Fruit fly (Drosophila melanogaster) whole organism, embryonic: Measurements from ENCODE around the gene CG18747.

Experiments
- Asciz ChIP-seq: fragments of 200-800 bp; sonication (Bioruptor generic); optimal IDR thresholded peaks from 2 replicates; lab custom pipeline; 2017; ENCODE audit warnings: missing biosample characterization, mild to moderate bottlenecking, missing genetic modification characterization, missing genetic modification reagents
- Atf3 ChIP-seq: fragments of 200-800 bp; sonication (Bioruptor generic); optimal IDR thresholded peaks from 3 replicates; lab custom pipeline; 2016; ENCODE audit warnings: missing biosample characterization, missing genetic modification characterization
- B-H2 ChIP-seq: fragments of 200-800 bp; sonication (Bioruptor generic); optimal IDR thresholded peaks from 2 replicates; lab custom pipeline; 2018; ENCODE audit warnings: missing biosample characterization, mild to moderate bottlenecking, missing genetic modification characterization
- C15 ChIP-seq: fragments of 200-800 bp; sonication (Bioruptor generic); IDR thresholded peaks from 3 replicates; pipeline ENCODE4 v1.3.6; 2022; ENCODE audit warnings: missing biosample characterization, missing genetic modification characterization
- CG10431 ChIP-seq: fragments of 200-800 bp; sonication (Bioruptor generic); optimal IDR thresholded peaks from 3 replicates; lab custom pipeline; 2018; ENCODE audit warnings: missing biosample characterization, mild to moderate bottlenecking, missing genetic modification characterization
- CG11398 ChIP-seq: fragments of 200-800 bp; sonication (Bioruptor generic); optimal IDR thresholded peaks from 2 replicates; lab custom pipeline; 2016; ENCODE audit warnings: missing biosample characterization, missing genetic modification characterization
- CG11695 ChIP-seq: fragments of 200-800 bp; sonication (Bioruptor generic); IDR thresholded peaks from 3 replicates; pipeline ENCODE4 v1.3.6; 2022; ENCODE audit warnings: missing biosample characterization, missing genetic modification characterization
- CG11696 ChIP-seq: fragments of 200-800 bp; sonication (Bioruptor generic); IDR thresholded peaks from 2 replicates; pipeline ENCODE4 v1.3.6; 2022; ENCODE audit warnings: missing biosample characterization, missing genetic modification characterization
- CG15073 ChIP-seq: fragments of 200-800 bp; sonication (Bioruptor generic); optimal IDR thresholded peaks from 2 replicates; lab custom pipeline; 2016; ENCODE audit warnings: missing biosample characterization, missing genetic modification characterization
- CG17361 ChIP-seq: fragments of 200-800 bp; sonication (Bioruptor generic); IDR thresholded peaks from 3 replicates; pipeline ENCODE4 v1.3.6; 2022; ENCODE audit warnings: missing biosample characterization, missing genetic modification characterization
- CG1792 ChIP-seq: fragments of 200-800 bp; sonication (Bioruptor generic); optimal IDR thresholded peaks from 2 replicates; lab custom pipeline; 2016; ENCODE audit warnings: missing biosample characterization, missing genetic modification characterization
- CG2120 ChIP-seq: fragments of 200-800 bp; sonication (Bioruptor generic); optimal IDR thresholded peaks from 3 replicates; lab custom pipeline; 2016; ENCODE audit warnings: missing biosample characterization, missing genetic modification characterization
- CG31441 ChIP-seq: fragments of 200-800 bp; sonication (Bioruptor generic); IDR thresholded peaks from 2 replicates; pipeline ENCODE4 v1.3.6; 2022; ENCODE audit warnings: missing biosample characterization, missing genetic modification characterization
- CG3281 ChIP-seq: fragments of 200-800 bp; sonication (Bioruptor generic); optimal IDR thresholded peaks from 3 replicates; lab custom pipeline; 2017; ENCODE audit warnings: missing biosample characterization, mild to moderate bottlenecking, missing genetic modification characterization
- CG34376 ChIP-seq: fragments of 200-800 bp; sonication (Bioruptor generic); optimal IDR thresholded peaks from 2 replicates; lab custom pipeline; 2018; ENCODE audit warnings: missing biosample characterization, mild to moderate bottlenecking, missing genetic modification characterization
- CG4404 ChIP-seq: fragments of 200-800 bp; sonication (Bioruptor generic); IDR thresholded peaks from 2 replicates; pipeline ENCODE4 v1.3.6; 2022; ENCODE audit warnings: missing biosample characterization, missing genetic modification characterization
- CG6272 ChIP-seq: fragments of 200-800 bp; sonication (Bioruptor generic); IDR thresholded peaks from 2 replicates; pipeline ENCODE4 v1.3.6; 2022; ENCODE audit warnings: missing biosample characterization, missing genetic modification characterization
- CG8924 ChIP-seq: fragments of 200-800 bp; optimal IDR thresholded peaks from 3 replicates; lab custom pipeline; 2019; ENCODE audit warnings: missing biosample characterization, mild to moderate bottlenecking, missing genetic modification characterization, moderate library complexity
- CG8944 ChIP-seq: fragments of 200-800 bp; sonication (Bioruptor generic); optimal IDR thresholded peaks from 3 replicates; lab custom pipeline; 2016; ENCODE audit warnings: missing biosample characterization, missing genetic modification characterization
- CoRest ChIP-seq: fragments of 200-800 bp; sonication (Bioruptor generic); optimal IDR thresholded peaks from 3 replicates; lab custom pipeline; 2018; ENCODE audit warnings: missing biosample characterization, mild to moderate bottlenecking, missing genetic modification characterization, moderate library complexity
- Doc2 ChIP-seq: fragments of 200-800 bp; sonication (Bioruptor generic); IDR thresholded peaks from 2 replicates; pipeline ENCODE4 v1.3.6; 2022; ENCODE audit warnings: missing biosample characterization, missing genetic modification characterization
- Dref ChIP-seq: fragments of 200-800 bp; sonication (Bioruptor generic); IDR thresholded peaks from 2 replicates; pipeline ENCODE4 v1.3.6; 2022; ENCODE audit warnings: missing biosample characterization, missing genetic modification characterization
- Ets97D ChIP-seq: fragments of 200-800 bp; sonication (Bioruptor generic); optimal IDR thresholded peaks from 3 replicates; lab custom pipeline; 2016; ENCODE audit warnings: missing biosample characterization, missing genetic modification characterization
- Hey ChIP-seq: fragments of 200-800 bp; sonication (Bioruptor generic); optimal IDR thresholded peaks from 3 replicates; lab custom pipeline; 2018; ENCODE audit warnings: missing biosample characterization, mild to moderate bottlenecking, missing genetic modification characterization
- Jarid2 ChIP-seq: fragments of 200-800 bp; sonication (Bioruptor generic); optimal IDR thresholded peaks from 3 replicates; lab custom pipeline; 2017; ENCODE audit warnings: mild to moderate bottlenecking, missing biosample characterization, missing genetic modification reagents, missing genetic modification characterization
- Lpt ChIP-seq: fragments of >200 bp; optimal IDR thresholded peaks from 2 replicates; lab custom pipeline; 2018; ENCODE audit warnings: missing biosample characterization, missing genetic modification characterization
- Neu2 ChIP-seq: fragments of 200-800 bp; sonication (Bioruptor generic); optimal IDR thresholded peaks from 3 replicates; lab custom pipeline; 2016; ENCODE audit warnings: missing biosample characterization, missing genetic modification characterization, borderline replicate concordance
- Nf-YB ChIP-seq: fragments of 200-800 bp; sonication (Bioruptor generic); optimal IDR thresholded peaks from 3 replicates; lab custom pipeline; 2019; ENCODE audit warnings: missing biosample characterization, mild to moderate bottlenecking, missing genetic modification characterization, moderate library complexity
- Pdp1 ChIP-seq, 2 experiments: fragments of 200-800 bp; sonication (Bioruptor generic); optimal IDR thresholded peaks; 3 replicates each; lab custom pipeline; 2016; ENCODE audit warnings: missing biosample characterization in 2 of 2, missing genetic modification characterization in 2 of 2, mild to moderate bottlenecking in 1 of 2, moderate library complexity in 1 of 2
- Trl ChIP-seq, 3 experiments: fragments of >200 bp in 2 of 3; fragments of 200-800 bp in 1 of 3; sonication (Bioruptor generic) in 1 of 3; optimal IDR thresholded peaks; 2 replicates in 1 of 3; 3 replicates in 2 of 3; lab custom pipeline; 2016 to 2017; ENCODE audit warnings: missing biosample characterization in 1 of 3, missing genetic modification characterization in 1 of 3
- Usf ChIP-seq: fragments of 200-800 bp; sonication (Bioruptor generic); optimal IDR thresholded peaks from 2 replicates; lab custom pipeline; 2017; ENCODE audit warnings: missing genotype, missing biosample characterization, missing genetic modification characterization
- YL-1 ChIP-seq: fragments of 200-800 bp; sonication (Bioruptor generic); optimal IDR thresholded peaks from 3 replicates; lab custom pipeline; 2017; ENCODE audit warnings: missing biosample characterization, mild to moderate bottlenecking, missing genetic modification characterization
- amos ChIP-seq: fragments of 200-800 bp; sonication (Bioruptor generic); IDR thresholded peaks from 2 replicates; pipeline ENCODE4 v1.3.6; 2022; ENCODE audit warnings: missing biosample characterization, missing genetic modification characterization; ENCODE audit not compliant: partially characterized antibody
- cas ChIP-seq: fragments of 200-800 bp; sonication (Bioruptor generic); IDR thresholded peaks from 2 replicates; pipeline ENCODE4 v1.3.6; 2022; ENCODE audit warnings: missing biosample characterization, missing genetic modification characterization
- cg ChIP-seq: fragments of 200-800 bp; sonication (Bioruptor generic); optimal IDR thresholded peaks from 3 replicates; lab custom pipeline; 2019; ENCODE audit warnings: missing biosample characterization, mild to moderate bottlenecking, missing genetic modification characterization, moderate library complexity
- corto ChIP-seq: fragments of 200-800 bp; sonication (Bioruptor generic); optimal IDR thresholded peaks from 2 replicates; lab custom pipeline; 2016; ENCODE audit warnings: missing biosample characterization, mild to moderate bottlenecking, missing genetic modification characterization, moderate library complexity
- danr ChIP-seq: fragments of 200-800 bp; sonication (Bioruptor generic); IDR thresholded peaks from 2 replicates; pipeline ENCODE4 v1.3.6; 2022; ENCODE audit warnings: missing biosample characterization, missing genetic modification characterization
- exex ChIP-seq: fragments of 200-800 bp; sonication (Bioruptor generic); optimal IDR thresholded peaks from 4 replicates; lab custom pipeline; 2018; ENCODE audit warnings: missing biosample characterization, mild to moderate bottlenecking, missing genetic modification characterization, moderate library complexity
- ham ChIP-seq: fragments of 200-800 bp; sonication (Bioruptor generic); IDR thresholded peaks from 2 replicates; pipeline ENCODE4 v1.3.6; 2022; ENCODE audit warnings: missing biosample characterization, missing genetic modification characterization
- hb ChIP-seq: fragments of 200-800 bp; sonication (Bioruptor generic); IDR thresholded peaks from 3 replicates; pipeline ENCODE4 v1.3.6; 2022; ENCODE audit warnings: missing biosample characterization, missing genetic modification characterization; ENCODE audit not compliant: partially characterized antibody
- jing ChIP-seq: fragments of 200-800 bp; sonication (Bioruptor generic); optimal IDR thresholded peaks from 2 replicates; lab custom pipeline; 2018; ENCODE audit warnings: missing biosample characterization, mild to moderate bottlenecking, missing genetic modification characterization
- kni ChIP-seq: fragments of 200-800 bp; sonication (Bioruptor generic); optimal IDR thresholded peaks from 3 replicates; lab custom pipeline; 2017; ENCODE audit warnings: mild to moderate bottlenecking, missing biosample characterization, missing genetic modification reagents, missing genetic modification characterization
- lilli ChIP-seq: fragments of 200-800 bp; sonication (Bioruptor generic); optimal IDR thresholded peaks from 3 replicates; lab custom pipeline; 2016; ENCODE audit warnings: missing biosample characterization, missing genetic modification characterization
- pb ChIP-seq: fragments of 200-800 bp; sonication (Bioruptor generic); optimal IDR thresholded peaks from 3 replicates; lab custom pipeline; 2016; ENCODE audit warnings: missing biosample characterization, missing genetic modification characterization
- salm ChIP-seq: fragments of 200-800 bp; sonication (Bioruptor generic); optimal IDR thresholded peaks from 2 replicates; lab custom pipeline; 2018; ENCODE audit warnings: missing biosample characterization, mild to moderate bottlenecking, missing genetic modification characterization
- slp2 ChIP-seq: fragments of 200-800 bp; sonication (Bioruptor generic); optimal IDR thresholded peaks from 2 replicates; lab custom pipeline; 2016; ENCODE audit warnings: missing biosample characterization, missing genetic modification characterization
- sqz ChIP-seq: fragments of 200-800 bp; sonication (Bioruptor generic); optimal IDR thresholded peaks from 3 replicates; lab custom pipeline; 2018; ENCODE audit warnings: missing biosample characterization, mild to moderate bottlenecking, missing genetic modification characterization
- tin ChIP-seq: fragments of 200-800 bp; sonication (Bioruptor generic); optimal IDR thresholded peaks from 3 replicates; lab custom pipeline; 2016; ENCODE audit warnings: missing biosample characterization, missing genetic modification characterization
- trh ChIP-seq: fragments of 200-800 bp; sonication (Bioruptor generic); optimal IDR thresholded peaks from 2 replicates; lab custom pipeline; 2016; ENCODE audit warnings: missing biosample characterization, missing genetic modification characterization
- wdn ChIP-seq: fragments of 200-800 bp; sonication (Bioruptor generic); IDR thresholded peaks from 2 replicates; pipeline ENCODE4 v1.3.6; 2022; ENCODE audit warnings: missing biosample characterization, missing genetic modification characterization
- z ChIP-seq: fragments of 200-800 bp; sonication (Bioruptor generic); IDR thresholded peaks from 3 replicates; pipeline ENCODE4 v1.3.6; 2022; ENCODE audit warnings: missing biosample characterization, missing genetic modification characterization
- zen2 ChIP-seq: fragments of 200-800 bp; sonication (Bioruptor generic); IDR thresholded peaks from 3 replicates; pipeline ENCODE4 v1.3.6; 2022; ENCODE audit warnings: missing biosample characterization, missing genetic modification characterization; ENCODE audit not compliant: partially characterized antibody

CG18747 gene

dm6 chr3R:7793855-7794254 is 10.6 kb upstream of the CG18747 start, which contains the start of gene CG2641 (continued):
- TF ChIP-seq CG31441 (GFP tag; lab: Robert Waterston, UW) (no peak), CG4404 (GFP tag; lab: Robert Waterston, UW) (no peak), Jarid2 (GFP tag; lab: Kevin White, UChicago) (peak; percentile 9), CG6272 (GFP tag; lab: Robert Waterston, UW) (no peak), Ets97D (GFP tag; lab: Kevin White, UChicago) (no peak), kni (GFP tag; lab: Kevin White, UChicago) (no peak), CG11696 (GFP tag; lab: Robert Waterston, UW) (no peak), CG10431 (GFP tag; lab: Kevin White, UChicago) (no peak), B-H2 (GFP tag; lab: Kevin White, UChicago) (no peak), YL-1 (GFP tag; lab: Kevin White, UChicago) (no peak), CG17361 (no peak), CG11398 (GFP tag; lab: Kevin White, UChicago) (no peak), exex (tag; lab: Kevin White, UChicago) (no peak), CG3281 (GFP tag; lab: Kevin White, UChicago) (peak; percentile 5), salm (tag; lab: Kevin White, UChicago) (no peak), jing (no peak), tin (GFP tag; lab: Kevin White, UChicago) (no peak), danr (GFP tag; lab: Robert Waterston, UW) (no peak), trh (GFP tag; lab: Kevin White, UChicago) (no peak), cas (GFP tag; lab: Robert Waterston, UW) (no peak), Usf (GFP tag; lab: Kevin White, UChicago) (no peak), wdn (GFP tag; lab: Robert Waterston, UW) (no peak), Atf3 (GFP tag; lab: Kevin White, UChicago) (peak; percentile 34), CG8944 (GFP tag; lab: Kevin White, UChicago) (no peak), zen2 (GFP tag; lab: Robert Waterston, UW) (no peak), Pdp1 (GFP tag; optimal IDR thresholded peaks at IDR 0.05; lab: Kevin White, UChicago) (peak in 1 of 2 experiments; percentile 53), Hey (no peak), ham (GFP tag; lab: Robert Waterston, UW) (no peak), sqz (GFP tag; lab: Kevin White, UChicago) (no peak), Neu2 (GFP tag; lab: Kevin White, UChicago) (no peak), pb (GFP tag; lab: Kevin White, UChicago) (no peak), Lpt (GFP tag; lab: Kevin White, UChicago) (no peak), CG2120 (GFP tag; lab: Kevin White, UChicago) (no peak), cg (GFP tag; lab: Kevin White, UChicago) (no peak), z (GFP tag; lab: Robert Waterston, UW) (no peak), CG11695 (GFP tag; lab: Robert Waterston, UW) (no peak), CG34376 (GFP tag; lab: Kevin White, UChicago) (peak; percentile 47), CG15073 (GFP tag; lab: Kevin White, UChicago) (no peak), Asciz (GFP tag; lab: Kevin White, UChicago) (no peak), Doc2 (GFP tag; lab: Robert Waterston, UW) (no peak), corto (GFP tag; lab: Kevin White, UChicago) (peak; percentile 68), lilli (GFP tag; lab: Kevin White, UChicago) (no peak), slp2 (GFP tag; lab: Kevin White, UChicago) (no peak), Dref (GFP tag; lab: Robert Waterston, UW) (no peak), Trl (optimal IDR thresholded peaks at IDR 0.05; lab: Kevin White, UChicago) (peak; percentile 71 to 89), Trl (GFP tag; optimal IDR thresholded peaks at IDR 0.05; lab: Kevin White, UChicago) (no peak), amos (GFP tag; lab: Robert Waterston, UW) (peak; percentile 8; the same call in 1 of the 2 replicates), CG1792 (no peak), CG8924 (tag; lab: Kevin White, UChicago) (no peak), CoRest (tag; lab: Kevin White, UChicago) (no peak), C15 (GFP tag; lab: Robert Waterston, UW) (no peak), Nf-YB (GFP tag; lab: Kevin White, UChicago) (no peak), hb (GFP tag; lab: Robert Waterston, UW) (no peak)
